Fruit fly (Drosophila melanogaster) whole organism, embryonic: ENCODE results near the gene acj6.
A peak's percentile ranks its signal among the peaks of the same experiment; 100 is the strongest.

Experiments
- Aef1 ChIP-seq: fragments of 200-800 bp; sonication (Bioruptor generic); IDR thresholded peaks from 3 replicates; pipeline ENCODE4 v1.3.6; 2022; ENCODE audit warnings: missing biosample characterization, missing genetic modification characterization
- Atf-2 ChIP-seq: fragments of 200-800 bp; sonication (Bioruptor generic); optimal IDR thresholded peaks from 2 replicates; lab custom pipeline; 2016; ENCODE audit warnings: missing biosample characterization, missing genetic modification characterization
- Awh ChIP-seq: fragments of 200-800 bp; sonication (Bioruptor generic); IDR thresholded peaks from 2 replicates; pipeline ENCODE4, ENCODE4 v1.3.6; 2022; ENCODE audit warnings: missing biosample characterization, missing genetic modification characterization
- Bgb ChIP-seq: fragments of 200-800 bp; sonication (Bioruptor generic); IDR thresholded peaks from 2 replicates; pipeline ENCODE4 v1.3.6; 2022; ENCODE audit warnings: missing biosample characterization, missing genetic modification characterization; ENCODE audit not compliant: partially characterized antibody
- CG10654 ChIP-seq: fragments of 200-800 bp; sonication (Bioruptor generic); optimal IDR thresholded peaks from 2 replicates; lab custom pipeline; 2016; ENCODE audit warnings: missing biosample characterization, missing genetic modification characterization
- CG10959 ChIP-seq: fragments of 200-800 bp; sonication (Bioruptor generic); IDR thresholded peaks from 2 replicates; pipeline ENCODE4 v1.3.6; 2022; ENCODE audit warnings: missing biosample characterization, missing genetic modification characterization
- CG11085 ChIP-seq: fragments of 200-800 bp; sonication (Bioruptor generic); IDR thresholded peaks from 2 replicates; pipeline ENCODE4 v1.3.6; 2022; ENCODE audit warnings: missing biosample characterization, missing genetic modification characterization
- CG12744 ChIP-seq: fragments of 200-800 bp; sonication (Bioruptor generic); optimal IDR thresholded peaks from 2 replicates; lab custom pipeline; 2016; ENCODE audit warnings: missing biosample characterization, missing genetic modification characterization
- CG13624 ChIP-seq: fragments of 200-800 bp; sonication (Bioruptor generic); optimal IDR thresholded peaks from 2 replicates; lab custom pipeline; 2016; ENCODE audit warnings: missing biosample characterization, missing genetic modification characterization
- CG14441 ChIP-seq: fragments of 200-800 bp; sonication (Bioruptor generic); IDR thresholded peaks from 2 replicates; pipeline ENCODE4 v1.3.6; 2022; ENCODE audit warnings: missing biosample characterization, missing genetic modification characterization
- CG14965 ChIP-seq: fragments of 200-800 bp; sonication (Bioruptor generic); optimal IDR thresholded peaks from 2 replicates; lab custom pipeline; 2016; ENCODE audit warnings: missing biosample characterization, missing genetic modification characterization, borderline replicate concordance
- CG15073 ChIP-seq: fragments of 200-800 bp; sonication (Bioruptor generic); optimal IDR thresholded peaks from 2 replicates; lab custom pipeline; 2016; ENCODE audit warnings: missing biosample characterization, missing genetic modification characterization
- CG1603 ChIP-seq: fragments of 200-800 bp; sonication (Bioruptor generic); optimal IDR thresholded peaks from 2 replicates; lab custom pipeline; 2019; ENCODE audit warnings: missing biosample characterization, mild to moderate bottlenecking, missing genetic modification characterization, moderate library complexity
- CG1647 ChIP-seq: fragments of 200-800 bp; sonication (Bioruptor generic); optimal IDR thresholded peaks from 3 replicates; lab custom pipeline; 2016; ENCODE audit warnings: missing biosample characterization, missing genetic modification characterization
- CG16815 ChIP-seq: fragments of 200-800 bp; sonication (Bioruptor generic); optimal IDR thresholded peaks from 3 replicates; lab custom pipeline; 2017; ENCODE audit warnings: missing biosample characterization, mild to moderate bottlenecking, missing genetic modification characterization
- CG16863 ChIP-seq: fragments of 200-800 bp; sonication (Bioruptor generic); optimal IDR thresholded peaks from 3 replicates; lab custom pipeline; 2016; ENCODE audit warnings: missing biosample characterization, missing genetic modification characterization
- CG2120 ChIP-seq: fragments of 200-800 bp; sonication (Bioruptor generic); optimal IDR thresholded peaks from 3 replicates; lab custom pipeline; 2016; ENCODE audit warnings: missing biosample characterization, missing genetic modification characterization
- CG2712 ChIP-seq: fragments of 200-800 bp; optimal IDR thresholded peaks from 3 replicates; lab custom pipeline; 2019; ENCODE audit warnings: missing biosample characterization, mild to moderate bottlenecking, missing genetic modification characterization, moderate library complexity
- CG2875 ChIP-seq: fragments of 200-800 bp; sonication (Bioruptor generic); optimal IDR thresholded peaks from 2 replicates; lab custom pipeline; 2017; ENCODE audit warnings: missing biosample characterization, mild to moderate bottlenecking, missing genetic modification characterization, missing genetic modification reagents
- CG30403 ChIP-seq: fragments of 200-800 bp; sonication (Bioruptor generic); optimal IDR thresholded peaks from 3 replicates; lab custom pipeline; 2016; ENCODE audit warnings: missing biosample characterization, missing genetic modification characterization
- CG31441 ChIP-seq: fragments of 200-800 bp; sonication (Bioruptor generic); IDR thresholded peaks from 2 replicates; pipeline ENCODE4 v1.3.6; 2022; ENCODE audit warnings: missing biosample characterization, missing genetic modification characterization
- CG3163 ChIP-seq: fragments of 200-800 bp; sonication (Bioruptor generic); optimal IDR thresholded peaks from 3 replicates; lab custom pipeline; 2016; ENCODE audit warnings: missing biosample characterization, missing genetic modification characterization
- CG3407 ChIP-seq: fragments of 200-800 bp; sonication (Bioruptor generic); optimal IDR thresholded peaks from 2 replicates; lab custom pipeline; 2018; ENCODE audit warnings: missing biosample characterization, mild to moderate bottlenecking, missing genetic modification characterization
- CG4707 ChIP-seq: fragments of 200-800 bp; sonication (Bioruptor generic); optimal IDR thresholded peaks from 2 replicates; lab custom pipeline; 2018; ENCODE audit warnings: missing biosample characterization, mild to moderate bottlenecking, missing genetic modification characterization, moderate library complexity
- CG5245 ChIP-seq: fragments of 200-800 bp; sonication (Bioruptor generic); optimal IDR thresholded peaks from 3 replicates; lab custom pipeline; 2016; ENCODE audit warnings: missing biosample characterization, missing genetic modification characterization
- CG7839 ChIP-seq: fragments of 200-800 bp; sonication (Bioruptor generic); optimal IDR thresholded peaks from 3 replicates; lab custom pipeline; 2018; ENCODE audit warnings: missing biosample characterization, mild to moderate bottlenecking, missing genetic modification characterization, moderate library complexity
- Dbx ChIP-seq: fragments of 200-800 bp; sonication (Bioruptor generic); IDR thresholded peaks from 3 replicates; pipeline ENCODE4 v1.3.6; 2022; ENCODE audit warnings: missing biosample characterization, missing genetic modification characterization
- Dll ChIP-seq: fragments of 200-800 bp; sonication (Bioruptor generic); IDR thresholded peaks from 4 replicates; pipeline ENCODE4 v1.3.6; 2022; ENCODE audit warnings: missing biosample characterization, missing genetic modification characterization; ENCODE audit not compliant: partially characterized antibody
- Dp ChIP-seq: fragments of 200-800 bp; sonication (Bioruptor generic); optimal IDR thresholded peaks from 2 replicates; lab custom pipeline; 2018; ENCODE audit warnings: missing biosample characterization, mild to moderate bottlenecking, missing genetic modification characterization, moderate library complexity
- Fer2 ChIP-seq: fragments of 200-800 bp; sonication (Bioruptor generic); optimal IDR thresholded peaks from 2 replicates; lab custom pipeline; 2018; ENCODE audit warnings: missing biosample characterization, mild to moderate bottlenecking, missing genetic modification characterization, moderate library complexity
- Hr39 ChIP-seq: fragments of >200 bp; optimal IDR thresholded peaks from 2 replicates; lab custom pipeline; 2017
- Hr51 ChIP-seq, 2 experiments: fragments of 200-800 bp; sonication (Bioruptor generic); optimal IDR thresholded peaks; 2 replicates in 1 of 2; 3 replicates in 1 of 2; lab custom pipeline; 2016 to 2018; ENCODE audit warnings: missing biosample characterization in 2 of 2, missing genetic modification characterization in 2 of 2, mild to moderate bottlenecking in 1 of 2, moderate library complexity in 1 of 2
- Ravus ChIP-seq: fragments of 200-800 bp; sonication (Bioruptor generic); IDR thresholded peaks from 2 replicates; pipeline ENCODE4 v1.3.6; 2022; ENCODE audit warnings: missing biosample characterization, missing genetic modification characterization
- TFAM ChIP-seq: fragments of 200-800 bp; sonication (Bioruptor generic); optimal IDR thresholded peaks from 2 replicates; lab custom pipeline; 2017; ENCODE audit warnings: missing biosample characterization, missing genetic modification characterization, inconsistent platforms
- abd-A ChIP-seq: fragments of 200-800 bp; sonication (Bioruptor generic); optimal IDR thresholded peaks from 3 replicates; lab custom pipeline; 2019; ENCODE audit warnings: missing biosample characterization, mild to moderate bottlenecking, missing genetic modification characterization, moderate library complexity
- ap ChIP-seq: fragments of 200-800 bp; sonication (Bioruptor generic); IDR thresholded peaks from 2 replicates; pipeline ENCODE4 v1.3.6; 2022; ENCODE audit warnings: missing biosample characterization, missing genetic modification characterization
- bowl ChIP-seq: fragments of 200-800 bp; sonication (Bioruptor generic); IDR thresholded peaks from 2 replicates; pipeline ENCODE4 v1.3.6; 2022; ENCODE audit warnings: missing biosample characterization, missing genetic modification characterization
- crol ChIP-seq: fragments of 200-800 bp; sonication (Bioruptor generic); IDR thresholded peaks from 2 replicates; pipeline ENCODE4 v1.3.6; 2022; ENCODE audit warnings: missing biosample characterization, missing genetic modification characterization
- dpn ChIP-seq, 2 experiments: fragments of 200-800 bp; sonication (Bioruptor generic); optimal IDR thresholded peaks; 3 replicates each; lab custom pipeline; 2016; ENCODE audit warnings: missing biosample characterization in 2 of 2, missing genetic modification characterization in 2 of 2
- fd102C ChIP-seq: fragments of 200-800 bp; sonication (Bioruptor generic); optimal IDR thresholded peaks from 2 replicates; lab custom pipeline; 2018; ENCODE audit warnings: missing biosample characterization, mild to moderate bottlenecking, missing genetic modification characterization, moderate library complexity
- gsb ChIP-seq: fragments of 200-800 bp; sonication (Bioruptor generic); IDR thresholded peaks from 2 replicates; pipeline ENCODE4 v1.3.6; 2022; ENCODE audit warnings: missing biosample characterization, missing genetic modification characterization
- h ChIP-seq: fragments of >200 bp; optimal IDR thresholded peaks from 2 replicates; lab custom pipeline; 2017
- mirr ChIP-seq: fragments of 200-800 bp; sonication (Bioruptor generic); optimal IDR thresholded peaks from 3 replicates; lab custom pipeline; 2018; ENCODE audit warnings: missing biosample characterization, mild to moderate bottlenecking, missing genetic modification characterization
- nmo ChIP-seq: fragments of 200-800 bp; sonication (Bioruptor generic); optimal IDR thresholded peaks from 2 replicates; lab custom pipeline; 2018; ENCODE audit warnings: missing biosample characterization, mild to moderate bottlenecking, missing genetic modification characterization, moderate library complexity
- pum ChIP-seq: fragments of 200-800 bp; sonication (Bioruptor generic); optimal IDR thresholded peaks from 2 replicates; lab custom pipeline; 2016; ENCODE audit warnings: missing biosample characterization, missing genetic modification characterization
- run ChIP-seq: fragments of 200-800 bp; sonication (Bioruptor generic); optimal IDR thresholded peaks from 3 replicates; lab custom pipeline; 2018; ENCODE audit warnings: missing biosample characterization, mild to moderate bottlenecking, missing genetic modification characterization
- seq ChIP-seq: fragments of 200-800 bp; sonication (Bioruptor generic); IDR thresholded peaks from 2 replicates; pipeline ENCODE4 v1.3.6; 2022; ENCODE audit warnings: missing biosample characterization, missing genetic modification characterization
- shn ChIP-seq: fragments of 200-800 bp; sonication (Bioruptor generic); optimal IDR thresholded peaks from 3 replicates; lab custom pipeline; 2016; ENCODE audit warnings: missing biosample characterization, missing genetic modification characterization
- sima ChIP-seq: fragments of 200-800 bp; sonication (Bioruptor generic); optimal IDR thresholded peaks from 2 replicates; lab custom pipeline; 2016; ENCODE audit warnings: missing biosample characterization, missing genetic modification characterization
- sisA ChIP-seq: fragments of 200-800 bp; sonication (Bioruptor generic); IDR thresholded peaks from 2 replicates; pipeline ENCODE4 v1.3.6; 2022; ENCODE audit warnings: missing biosample characterization, missing genetic modification characterization
- ssp ChIP-seq: fragments of 200-800 bp; sonication (Bioruptor generic); IDR thresholded peaks from 2 replicates; pipeline ENCODE4 v1.3.6; 2022; ENCODE audit warnings: missing biosample characterization, missing genetic modification characterization
- yki ChIP-seq: fragments of >200 bp; optimal IDR thresholded peaks from 3 replicates; lab custom pipeline; 2018

The acj6 gene

dm6 chrX:15323302-15323880 is 55.5 kb downstream of the acj6 start (continued):
- TF ChIP-seq CG2120 (GFP tag; lab: Kevin White, UChicago) (peak; percentile 90), CG13624 (GFP tag; lab: Kevin White, UChicago) (peak; percentile 90), Hr51 (GFP tag; optimal IDR thresholded peaks at IDR 0.05; lab: Kevin White, UChicago) (peak; percentile 63 to 80), sisA (GFP tag; lab: Robert Waterston, UW) (peak; percentile 95), CG12744 (GFP tag; lab: Kevin White, UChicago) (peak; percentile 52), dpn (GFP tag; optimal IDR thresholded peaks at IDR 0.05; lab: Kevin White, UChicago) (peak; percentile 85 to 92), ssp (GFP tag; lab: Robert Waterston, UW) (peak; percentile 77), CG10959 (GFP tag; lab: Robert Waterston, UW) (peak; percentile 75), h (lab: Kevin White, UChicago) (no peak), abd-A (tag; lab: Kevin White, UChicago) (no peak), sima (GFP tag; lab: Kevin White, UChicago) (peak; percentile 26), fd102C (GFP tag; lab: Kevin White, UChicago) (no peak), CG2712 (peak; percentile 65), CG11085 (GFP tag; lab: Robert Waterston, UW) (peak; percentile 87), Dll (GFP tag; lab: Robert Waterston, UW) (0 out of 4 replicates have a peak, but pooled peaks have one; percentile 39), CG2875 (GFP tag; lab: Kevin White, UChicago) (peak; percentile 65), Dp (GFP tag; lab: Kevin White, UChicago) (peak; percentile 26), ap (GFP tag; lab: Robert Waterston, UW) (peak; percentile 83), CG3407 (peak; percentile 53), Ravus (GFP tag; lab: Robert Waterston, UW) (peak; percentile 49), seq (GFP tag; lab: Robert Waterston, UW) (peak; percentile 74), bowl (GFP tag; lab: Robert Waterston, UW) (peak; percentile 71; the same call in 1 of the 2 replicates), Hr39 (lab: Kevin White, UChicago) (no peak), yki (no peak), CG16863 (GFP tag; lab: Kevin White, UChicago) (peak; percentile 83), gsb (GFP tag; lab: Robert Waterston, UW) (peak; percentile 84), Fer2 (tag; lab: Kevin White, UChicago) (peak; percentile 29), Dbx (GFP tag; lab: Robert Waterston, UW) (peak; percentile 94), CG14441 (GFP tag; lab: Robert Waterston, UW) (peak; percentile 92), shn (GFP tag; lab: Kevin White, UChicago) (peak; percentile 92), CG10654 (peak; percentile 64), CG15073 (GFP tag; lab: Kevin White, UChicago) (peak; percentile 95), CG30403 (GFP tag; lab: Kevin White, UChicago) (peak; percentile 84), Atf-2 (GFP tag; lab: Kevin White, UChicago) (peak; percentile 80), mirr (GFP tag; lab: Kevin White, UChicago) (peak; percentile 88), Awh (GFP tag; lab: Robert Waterston, UW) (peak; percentile 91), run (tag; lab: Kevin White, UChicago) (peak; percentile 25), nmo (GFP tag; lab: Kevin White, UChicago) (peak; percentile 63), CG3163 (peak; percentile 82), Bgb (GFP tag; lab: Robert Waterston, UW) (peak; percentile 67), CG16815 (GFP tag; lab: Kevin White, UChicago) (peak; percentile 72), pum (GFP tag; lab: Kevin White, UChicago) (peak; percentile 88), CG5245 (GFP tag; lab: Kevin White, UChicago) (peak; percentile 76), crol (GFP tag; lab: Robert Waterston, UW) (peak; percentile 100), CG1647 (GFP tag; lab: Kevin White, UChicago) (peak; percentile 82), CG1603 (peak; percentile 85), CG14965 (peak; percentile 21), Aef1 (GFP tag; lab: Robert Waterston, UW) (peak; percentile 90), CG31441 (GFP tag; lab: Robert Waterston, UW) (peak; percentile 57; the same call in 1 of the 2 replicates), CG4707 (peak; percentile 81), CG7839 (tag; lab: Kevin White, UChicago) (peak; percentile 77), TFAM (no peak)
